Worm (Caenorhabditis elegans): Measurements from ENCODE around the gene F35B3.7.

F35B3.7 gene

ce11 chrX:17058340-17058739, 15.5 kb upstream of the F35B3.7 start (continued):
- no peak for TF ChIP-seq jun-1 (tag; optimal IDR thresholded peaks at IDR 0.05)
- no peak for TF ChIP-seq nhr-11 (tag; optimal IDR thresholded peaks at IDR 0.05)
- no peak for TF ChIP-seq elt-2 (tag; optimal IDR thresholded peaks at IDR 0.05)
- peak; percentile 33 for TF ChIP-seq nhr-20 (tag; optimal IDR thresholded peaks at IDR 0.05)

ce11 chrX:17055836-17056783, 13.2 kb upstream of the F35B3.7 start:
- no peak for TF ChIP-seq lsy-2 (tag; optimal IDR thresholded peaks at IDR 0.05)
- no peak for TF ChIP-seq F16B12.6 (tag; optimal IDR thresholded peaks at IDR 0.05)
- no peak for TF ChIP-seq ceh-63 (GFP tag; optimal IDR thresholded peaks at IDR 0.05)
- no peak for TF ChIP-seq unc-62 (GFP tag; optimal IDR thresholded peaks at IDR 0.05)
- no peak for TF ChIP-seq ceh-88 (GFP tag; IDR thresholded peaks at IDR 0.05)
- no peak for TF ChIP-seq lir-3 (tag; optimal IDR thresholded peaks at IDR 0.05; ENCODE audit: poor library complexity)
- TF ChIP-seq hlh-4 (tag; optimal IDR thresholded peaks at IDR 0.05) = no peak
- TF ChIP-seq nhr-28 (tag; optimal IDR thresholded peaks at IDR 0.05) = no peak
- no peak for TF ChIP-seq C16A3.4 (tag; optimal IDR thresholded peaks at IDR 0.05)
- TF ChIP-seq nhr-11 (tag; optimal IDR thresholded peaks at IDR 0.05) = no peak
- no peak for TF ChIP-seq mab-9 (GFP tag; IDR thresholded peaks at IDR 0.05)
- TF ChIP-seq alr-1 (tag; optimal IDR thresholded peaks at IDR 0.05; ENCODE audit: borderline replicate concordance) = no peak
- no peak for TF ChIP-seq nhr-237 (tag; optimal IDR thresholded peaks at IDR 0.05)
- TF ChIP-seq zip-4 (GFP tag; optimal IDR thresholded peaks at IDR 0.05) = no peak
- TF ChIP-seq unc-98 (GFP tag; IDR thresholded peaks at IDR 0.05) = no peak
- no peak for TF ChIP-seq sptf-1 (tag; optimal IDR thresholded peaks at IDR 0.05)
- TF ChIP-seq snu-23 (GFP tag; optimal IDR thresholded peaks at IDR 0.05) = no peak
- TF ChIP-seq nhr-71 (tag; optimal IDR thresholded peaks at IDR 0.05) = peak; percentile 20
- peak; percentile 78 for TF ChIP-seq nhr-85 (tag)
- TF ChIP-seq elt-2 (tag; optimal IDR thresholded peaks at IDR 0.05) = peak; percentile 56
- TF ChIP-seq lin-14 (GFP tag; optimal IDR thresholded peaks at IDR 0.05) = peak; percentile 41
- TF ChIP-seq ztf-11 (tag; optimal IDR thresholded peaks at IDR 0.05) = no peak
- no peak for TF ChIP-seq dpl-1 (GFP tag; optimal IDR thresholded peaks at IDR 0.05)
- TF ChIP-seq efl-3 (GFP tag; optimal IDR thresholded peaks at IDR 0.05) = no peak
- no peak for TF ChIP-seq fos-1 (tag; optimal IDR thresholded peaks at IDR 0.05)
- TF ChIP-seq sox-4 (tag; optimal IDR thresholded peaks at IDR 0.05) = no peak
- TF ChIP-seq blmp-1 (tag; optimal IDR thresholded peaks at IDR 0.05) = peak; percentile 21
- no peak for TF ChIP-seq ztf-4 (tag; optimal IDR thresholded peaks at IDR 0.05)
- TF ChIP-seq pag-3 (tag; optimal IDR thresholded peaks at IDR 0.05; ENCODE audit: borderline replicate concordance, insufficient read depth) = no peak
- TF ChIP-seq rnt-1 (tag; optimal IDR thresholded peaks at IDR 0.05) = no peak
- no peak for TF ChIP-seq lin-35 (GFP tag; optimal IDR thresholded peaks at IDR 0.05)
- TF ChIP-seq mep-1 (tag; optimal IDR thresholded peaks at IDR 0.05) = no peak
- TF ChIP-seq lin-13 (GFP tag; optimal IDR thresholded peaks at IDR 0.05) = no peak
- no peak for TF ChIP-seq Y116A8C.19 (tag; optimal IDR thresholded peaks at IDR 0.05; ENCODE audit: borderline replicate concordance)
- TF ChIP-seq efl-1 (optimal IDR thresholded peaks at IDR 0.05) = no peak
- TF ChIP-seq efl-1 (GFP tag; optimal IDR thresholded peaks at IDR 0.05 in 1 of 2) = no peak
- TF ChIP-seq lin-15B (tag; optimal IDR thresholded peaks at IDR 0.05) = no peak
- TF ChIP-seq isw-1 (GFP tag; IDR thresholded peaks at IDR 0.05) = no peak
- no peak for TF ChIP-seq ces-1 (GFP tag; optimal IDR thresholded peaks at IDR 0.05)
- no peak for TF ChIP-seq nhr-76 (tag; optimal IDR thresholded peaks at IDR 0.05)
- TF ChIP-seq dsc-1 (tag; optimal IDR thresholded peaks at IDR 0.05) = no peak
- no peak for TF ChIP-seq skn-1 (tag; optimal IDR thresholded peaks at IDR 0.05)
- no peak for TF ChIP-seq ceh-8 (GFP tag; optimal IDR thresholded peaks at IDR 0.05)
- no peak for TF ChIP-seq ama-1 (optimal IDR thresholded peaks at IDR 0.05)
- TF ChIP-seq C04F5.9 (tag; optimal IDR thresholded peaks at IDR 0.05) = no peak
- no peak for TF ChIP-seq aly-2 (tag; optimal IDR thresholded peaks at IDR 0.05)
- no peak for TF ChIP-seq ceh-82 (tag; optimal IDR thresholded peaks at IDR 0.05)
- no peak for TF ChIP-seq unc-30 (tag; optimal IDR thresholded peaks at IDR 0.05)

Data from whole organism, L1 larva.